Worm (Caenorhabditis elegans): ENCODE measurements around the gene ccdc-149.

ccdc-149 gene

DNA sequence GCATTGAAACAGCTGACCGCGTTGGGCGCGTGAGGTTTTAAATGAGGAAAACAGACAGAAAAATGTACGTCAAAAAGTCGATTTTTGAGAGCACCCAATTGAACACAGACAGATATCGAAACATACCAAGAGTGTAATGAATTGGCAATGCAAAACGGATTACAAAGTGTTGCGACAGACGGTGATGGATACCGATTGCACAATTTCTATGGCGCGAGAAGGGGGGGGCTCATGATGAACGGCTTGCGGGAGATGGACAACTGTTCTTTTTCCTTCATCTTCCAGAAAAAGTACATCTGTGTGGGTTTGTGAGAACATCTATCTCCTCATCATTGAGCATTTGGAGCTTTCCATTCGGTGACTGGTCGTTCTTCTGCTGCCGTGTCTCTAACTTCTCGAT, 47.7 kb downstream of the ccdc-149 start (continued):
- TF ChIP-seq sox-4 (tag; optimal IDR thresholded peaks at IDR 0.05) (no peak), ceh-34 (tag; optimal IDR thresholded peaks at IDR 0.05) (no peak), hlh-15 (tag; optimal IDR thresholded peaks at IDR 0.05) (no peak), elt-4 (tag; optimal IDR thresholded peaks at IDR 0.05) (no peak)

DNA sequence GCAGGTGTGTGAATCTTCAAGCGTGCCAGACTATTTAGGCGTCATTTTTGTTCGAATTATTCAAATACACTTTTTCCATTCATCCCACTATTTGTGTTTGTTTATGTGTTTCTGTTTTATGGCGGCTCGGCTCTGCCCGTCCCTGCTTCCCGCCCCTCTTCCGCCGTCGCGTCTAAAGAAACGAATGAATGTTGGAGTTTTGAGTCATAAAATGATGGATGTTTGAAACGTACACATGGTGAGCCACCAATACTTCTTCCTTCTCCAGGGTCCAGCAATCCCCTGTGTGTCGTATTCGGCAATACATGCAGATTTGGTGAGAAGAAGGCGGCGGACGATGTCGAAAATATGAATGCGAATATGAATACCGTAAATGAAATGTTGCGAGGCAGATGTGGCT, 48.2 kb downstream of the ccdc-149 start:
- TF ChIP-seq dve-1 (tag; optimal IDR thresholded peaks at IDR 0.05) (peak; percentile 21), hlh-8 (tag; optimal IDR thresholded peaks at IDR 0.05) (no peak)

DNA sequence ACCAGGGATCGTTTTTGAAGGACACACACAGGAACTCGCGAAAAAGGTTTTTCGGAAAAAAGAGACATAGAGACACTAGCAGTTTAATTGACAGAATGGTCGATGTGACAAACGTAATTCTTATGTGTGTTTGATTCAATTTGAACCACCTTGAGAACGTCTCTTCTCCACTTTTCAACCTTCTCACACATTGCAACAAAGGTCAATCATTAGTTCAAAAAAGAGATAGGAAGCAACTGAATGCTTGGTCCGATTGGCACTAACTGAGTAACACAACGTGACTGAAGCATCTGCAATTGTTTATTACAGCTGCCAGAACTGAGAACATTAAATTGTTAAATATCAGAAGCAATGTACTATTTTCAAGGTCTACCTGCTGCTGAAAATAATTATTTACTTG, 49.1 kb downstream of the ccdc-149 start:
- TF ChIP-seq K02D7.2 (tag; optimal IDR thresholded peaks at IDR 0.05) (no peak), ceh-31 (tag; optimal IDR thresholded peaks at IDR 0.05) (no peak), pha-2 (tag; optimal IDR thresholded peaks at IDR 0.05) (no peak), F13H6.1 (tag; optimal IDR thresholded peaks at IDR 0.05) (no peak)

DNA sequence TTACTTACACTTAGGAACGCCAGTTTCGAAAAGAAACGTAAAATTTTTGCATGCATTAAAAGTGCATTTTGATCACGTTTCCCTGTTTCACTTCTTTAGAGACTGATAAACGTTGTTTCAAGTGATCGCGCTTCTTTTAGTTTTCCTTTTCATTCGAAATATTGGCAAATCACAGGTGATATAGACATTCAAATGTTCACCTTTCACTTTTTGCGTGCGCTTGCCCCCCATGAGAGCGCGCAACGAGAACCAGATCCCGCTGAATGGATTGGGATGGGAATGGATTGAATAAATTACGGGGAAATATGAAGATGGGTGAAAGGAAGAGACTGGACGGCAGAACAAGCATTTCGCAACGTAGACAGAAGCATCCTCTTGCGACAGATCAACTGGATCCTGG, 49.7 kb downstream of the ccdc-149 start:
- TF ChIP-seq F13H6.1 (tag; optimal IDR thresholded peaks at IDR 0.05) = no peak
- no peak for TF ChIP-seq ceh-2 (tag; optimal IDR thresholded peaks at IDR 0.05)
- TF ChIP-seq sox-2 (GFP tag; IDR thresholded peaks at IDR 0.05) = no peak
- TF ChIP-seq ceh-18 (tag; optimal IDR thresholded peaks at IDR 0.05) = no peak
- no peak for TF ChIP-seq pros-1 (tag; optimal IDR thresholded peaks at IDR 0.05)
- no peak for TF ChIP-seq unc-3 (GFP tag; conservative IDR thresholded peaks at IDR 0.05)
- no peak for TF ChIP-seq unc-3 (tag; optimal IDR thresholded peaks at IDR 0.05)
- TF ChIP-seq ztf-16 (tag; optimal IDR thresholded peaks at IDR 0.05) = no peak
- no peak for TF ChIP-seq hlh-13 (GFP tag; optimal IDR thresholded peaks at IDR 0.05)
- TF ChIP-seq fkh-6 (tag; optimal IDR thresholded peaks at IDR 0.05) = no peak
- TF ChIP-seq pat-9 (tag; optimal IDR thresholded peaks at IDR 0.05) = no peak
- no peak for TF ChIP-seq syd-9 (tag; optimal IDR thresholded peaks at IDR 0.05)
- no peak for TF ChIP-seq hlh-15 (tag; optimal IDR thresholded peaks at IDR 0.05)
- no peak for TF ChIP-seq sox-4 (tag; optimal IDR thresholded peaks at IDR 0.05)
- no peak for TF ChIP-seq tbx-7 (tag; optimal IDR thresholded peaks at IDR 0.05)

All from whole organism, late embryonic.